Worm (Caenorhabditis elegans): Measurements from ENCODE around the gene C24H10.4.

The C24H10.4 gene

DNA sequence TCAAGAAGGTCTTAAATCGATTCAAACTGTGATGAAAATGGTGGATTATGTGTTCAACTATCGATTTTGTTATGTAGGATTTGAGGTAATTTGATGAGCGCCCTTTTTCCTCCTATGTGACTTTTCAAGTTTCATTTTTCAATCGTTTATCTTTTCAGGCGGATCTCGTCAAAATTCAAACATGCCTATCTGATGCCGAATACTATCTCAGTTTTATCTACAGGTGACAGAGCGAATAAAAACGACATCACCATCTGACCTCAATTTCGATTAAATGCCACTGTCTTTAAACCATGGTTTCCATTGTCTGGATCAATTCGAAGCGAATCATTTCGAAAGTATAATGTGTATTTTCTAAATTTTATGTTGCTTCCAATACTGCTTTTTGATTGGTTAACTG lies 2.7 kb upstream of the C24H10.4 start:
- TF ChIP-seq nhr-85 (tag) (peak; percentile 78), ceh-90 (tag; optimal IDR thresholded peaks at IDR 0.05) (no peak), blmp-1 (tag; optimal IDR thresholded peaks at IDR 0.05) (peak; percentile 74), mep-1 (tag; optimal IDR thresholded peaks at IDR 0.05) (peak; percentile 18)

DNA sequence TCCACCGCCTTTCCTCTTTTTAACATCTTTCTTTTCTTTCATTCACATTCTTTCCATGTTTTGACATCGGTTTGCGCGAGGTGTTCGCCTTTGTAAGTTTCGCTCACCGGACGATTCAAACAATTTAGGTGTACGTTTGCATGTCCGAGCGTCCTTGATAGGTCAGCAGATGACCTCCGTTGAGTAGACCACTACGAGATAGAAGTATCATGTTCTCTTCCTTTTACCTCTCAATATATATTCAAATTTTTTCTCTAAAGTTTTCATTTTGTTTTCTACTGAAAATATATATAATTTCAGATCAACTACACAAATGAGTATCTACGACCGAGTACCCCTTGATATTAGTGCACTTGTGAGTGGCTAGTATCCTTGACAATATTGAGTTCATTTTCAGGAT lies 1.7 kb upstream of the C24H10.4 start, which contains the start of gene C24H10.3:
Gene C24H10.3, plus strand, starts transcription at position 301 of the 400 bp plus-strand sequence.
- TF ChIP-seq unc-98 (GFP tag; IDR thresholded peaks at IDR 0.05) (no peak), dsc-1 (tag; optimal IDR thresholded peaks at IDR 0.05) (no peak), mep-1 (tag; optimal IDR thresholded peaks at IDR 0.05) (peak; percentile 25), blmp-1 (tag; optimal IDR thresholded peaks at IDR 0.05) (peak; percentile 41), lin-14 (GFP tag; optimal IDR thresholded peaks at IDR 0.05) (peak; percentile 13)

DNA sequence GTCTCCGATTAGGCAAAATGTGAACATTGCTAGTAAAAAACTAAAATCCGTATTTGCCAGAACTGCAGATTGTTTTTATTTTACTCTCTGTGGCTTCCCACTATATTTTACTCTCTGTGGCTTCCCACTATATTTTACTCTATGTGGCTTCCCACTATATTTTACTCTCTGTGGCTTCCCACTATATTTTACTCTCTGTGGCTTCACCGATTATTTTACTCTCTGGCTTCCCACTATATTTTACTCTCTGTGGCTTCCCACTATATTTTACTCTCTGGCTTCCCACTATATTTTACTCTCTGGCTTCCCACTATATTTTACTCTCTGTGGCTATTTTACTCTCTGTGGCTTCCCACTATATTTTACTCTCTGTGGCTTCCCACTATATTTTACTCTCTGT lies 2.9 kb downstream of the C24H10.4 start:
- TF ChIP-seq ceh-8 (GFP tag; optimal IDR thresholded peaks at IDR 0.05): peak; percentile 81
- peak in 1 of 2 experiments; percentile 21 for TF ChIP-seq ztf-11 (tag; optimal IDR thresholded peaks at IDR 0.05)

DNA sequence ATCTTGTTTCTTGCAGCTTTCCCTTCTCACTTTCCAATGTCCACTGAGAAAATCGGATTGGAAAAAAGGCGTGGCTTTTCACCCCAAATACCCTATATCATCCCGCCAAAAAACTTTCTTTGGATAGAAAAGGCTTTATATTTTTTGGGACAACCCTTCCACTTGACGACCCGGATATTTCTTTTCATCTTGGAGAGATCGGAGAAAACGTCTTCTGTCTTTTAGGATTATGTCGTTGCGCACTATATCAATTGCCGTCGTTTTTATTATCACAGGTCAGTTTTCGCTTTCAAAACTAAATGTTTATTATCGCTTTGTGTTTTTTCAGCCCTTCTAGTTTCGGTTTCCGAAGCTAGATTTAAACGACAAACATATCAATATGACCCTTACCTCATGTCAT lies 15.2 kb downstream of the C24H10.4 start, which contains the start of gene Y64H9A.2:
Gene Y64H9A.2, plus strand, starts transcription at position 90 of the 400 bp plus-strand sequence.
- TF ChIP-seq blmp-1 (tag; optimal IDR thresholded peaks at IDR 0.05) (peak; percentile 91), sox-4 (tag; optimal IDR thresholded peaks at IDR 0.05) (no peak)

DNA sequence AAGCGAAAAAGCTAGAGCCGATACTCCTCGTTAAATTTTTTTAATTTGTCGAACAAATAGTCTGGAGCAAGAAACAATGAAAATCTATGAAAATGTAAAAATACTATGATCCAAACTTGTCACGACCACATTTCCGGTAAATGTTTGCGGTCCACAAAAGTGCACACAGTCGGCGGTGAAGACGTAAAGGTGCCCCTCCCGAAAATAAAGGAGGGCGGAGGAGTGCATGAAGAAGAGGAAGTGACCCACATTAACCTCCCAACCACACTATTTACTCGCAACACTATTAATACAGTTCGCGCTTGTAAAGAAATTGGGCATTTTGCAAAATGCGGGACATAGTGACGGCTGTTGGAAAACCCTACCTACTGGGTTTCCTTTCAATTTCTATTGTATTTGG lies 19.0 kb downstream of the C24H10.4 start:
- TF ChIP-seq aha-1 (tag; optimal IDR thresholded peaks at IDR 0.05): no peak
- no peak for TF ChIP-seq unc-30 (tag; optimal IDR thresholded peaks at IDR 0.05)
- no peak for TF ChIP-seq fkh-8 (tag; optimal IDR thresholded peaks at IDR 0.05)
- TF ChIP-seq nhr-47 (tag; optimal IDR thresholded peaks at IDR 0.05): no peak
- no peak for TF ChIP-seq ets-5 (GFP tag; IDR thresholded peaks at IDR 0.05)
- no peak for TF ChIP-seq zip-4 (GFP tag; optimal IDR thresholded peaks at IDR 0.05)
- TF ChIP-seq nhr-12 (tag; optimal IDR thresholded peaks at IDR 0.05): no peak
- no peak for TF ChIP-seq pax-3 (tag; optimal IDR thresholded peaks at IDR 0.05)
- TF ChIP-seq xbp-1 (tag; optimal IDR thresholded peaks at IDR 0.05): no peak
- TF ChIP-seq snu-23 (GFP tag; optimal IDR thresholded peaks at IDR 0.05): no peak
- no peak for TF ChIP-seq nhr-11 (tag; optimal IDR thresholded peaks at IDR 0.05)
- no peak for TF ChIP-seq jun-1 (tag; optimal IDR thresholded peaks at IDR 0.05)
- no peak for TF ChIP-seq skn-1 (tag; optimal IDR thresholded peaks at IDR 0.05)

DNA sequence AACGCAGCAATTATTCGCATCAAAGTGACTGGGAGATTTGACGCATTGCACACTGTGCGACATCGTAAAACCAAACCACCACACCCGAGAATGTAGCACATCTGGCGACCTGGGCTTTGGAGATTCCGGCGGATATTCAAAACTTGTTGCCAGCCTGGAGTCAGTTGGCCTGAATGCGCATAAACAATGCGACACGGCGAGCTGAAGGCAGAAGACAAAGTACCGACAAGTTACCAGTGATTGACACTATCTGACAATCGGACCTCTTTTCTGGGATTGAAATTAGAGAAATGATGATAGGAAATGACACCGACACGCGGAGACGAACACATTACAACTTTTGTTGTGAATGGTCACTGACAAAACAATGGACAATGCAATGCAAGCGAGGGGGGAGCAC lies 20.3 kb downstream of the C24H10.4 start:
- no peak for TF ChIP-seq mdl-1 (tag; optimal IDR thresholded peaks at IDR 0.05)
- no peak for TF ChIP-seq egl-13 (tag; optimal IDR thresholded peaks at IDR 0.05)
- no peak for TF ChIP-seq egl-27 (tag; optimal IDR thresholded peaks at IDR 0.05)
- TF ChIP-seq lin-13 (GFP tag; optimal IDR thresholded peaks at IDR 0.05): no peak
- TF ChIP-seq lir-3 (tag; optimal IDR thresholded peaks at IDR 0.05; ENCODE audit: poor library complexity): no peak
- TF ChIP-seq aly-2 (tag; optimal IDR thresholded peaks at IDR 0.05): no peak
- TF ChIP-seq ceh-63 (GFP tag; optimal IDR thresholded peaks at IDR 0.05): no peak
- TF ChIP-seq alr-1 (tag; optimal IDR thresholded peaks at IDR 0.05; ENCODE audit: borderline replicate concordance): no peak
- no peak for TF ChIP-seq nhr-71 (tag; optimal IDR thresholded peaks at IDR 0.05)
- TF ChIP-seq dsc-1 (tag; optimal IDR thresholded peaks at IDR 0.05): no peak
- no peak for TF ChIP-seq fkh-8 (tag; optimal IDR thresholded peaks at IDR 0.05)
- no peak for TF ChIP-seq lin-35 (GFP tag; optimal IDR thresholded peaks at IDR 0.05)
- TF ChIP-seq sup-37 (GFP tag; optimal IDR thresholded peaks at IDR 0.05): no peak
- TF ChIP-seq C34B4.2 (tag; optimal IDR thresholded peaks at IDR 0.05): no peak
- no peak for TF ChIP-seq dpl-1 (GFP tag; optimal IDR thresholded peaks at IDR 0.05)
- TF ChIP-seq nhr-77 (tag; optimal IDR thresholded peaks at IDR 0.05): no peak
- no peak for TF ChIP-seq unc-86 (tag; optimal IDR thresholded peaks at IDR 0.05)
- TF ChIP-seq ama-1 (optimal IDR thresholded peaks at IDR 0.05): no peak

Data from whole organism, L1 larva.